Worm (Caenorhabditis elegans) whole organism, L4 larva: ENCODE results near the gene tpst-1.

Source experiments
- ama-1 ChIP-seq: fragments of 150-350 bp; optimal IDR thresholded peaks from 2 replicates; lab custom pipeline; 2014; ENCODE audit warnings: inconsistent platforms, mixed read lengths
- ceh-20 ChIP-seq: fragments of 200-800 bp; sonication (Bioruptor generic); IDR thresholded peaks from 2 replicates; pipeline ENCODE4 v1.3.6; 2022; ENCODE audit warnings: missing genetic modification reagents, missing genetic modification characterization, missing compliant biosample characterization

- TF ChIP-seq ama-1, result no peak
- no peak for TF ChIP-seq ceh-20 (GFP tag; lab: Robert Waterston, UW)
Measured at ce11 chrIII:12644669-12645068, 17.4 kb downstream of the tpst-1 start.
